Worm (Caenorhabditis elegans): ENCODE data around the gene srbc-20.

ce11 chrV:2123164-2123563 is 23.7 kb upstream of the srbc-20 start:
- TF ChIP-seq ztf-11 (tag; optimal IDR thresholded peaks at IDR 0.05) = no peak
- no peak for TF ChIP-seq ama-1 (optimal IDR thresholded peaks at IDR 0.05)
